Worm (Caenorhabditis elegans) whole organism, L1 larva: ENCODE data around the gene rabn-5.

Source experiments
- ces-1 ChIP-seq: fragments of 150-350 bp; optimal IDR thresholded peaks from 2 replicates; lab custom pipeline; 2014; ENCODE audit warnings: missing biosample characterization, missing genetic modification reagents, missing genetic modification characterization
- hlh-17 ChIP-seq: fragments of 200-800 bp; sonication (Bioruptor generic); optimal IDR thresholded peaks from 2 replicates; lab custom pipeline; 2018; ENCODE audit warnings: missing genetic modification characterization, mild to moderate bottlenecking, missing compliant biosample characterization, moderate library complexity, borderline replicate concordance
- mep-1 ChIP-seq: fragments of 150-350 bp; optimal IDR thresholded peaks from 2 replicates; lab custom pipeline; 2014; ENCODE audit warnings: missing biosample characterization, missing genetic modification characterization
- nhr-77 ChIP-seq: fragments of 150-350 bp; optimal IDR thresholded peaks from 2 replicates; lab custom pipeline; 2014; ENCODE audit warnings: missing biosample characterization, missing genetic modification characterization
- sox-4 ChIP-seq: sonication (generic microtip); optimal IDR thresholded peaks from 2 replicates; lab custom pipeline; 2016; ENCODE audit warnings: missing genetic modification characterization, missing compliant biosample characterization
- sptf-1 ChIP-seq: fragments of 150-350 bp; optimal IDR thresholded peaks from 2 replicates; lab custom pipeline; 2014; ENCODE audit warnings: missing biosample characterization, missing genetic modification characterization

ce11 chrIII:5874263-5874662 lies 9.9 kb downstream of the rabn-5 start:
- TF ChIP-seq hlh-17 (no peak), sox-4 (tag; lab: Kevin White, UChicago) (no peak), ces-1 (GFP tag; lab: Kevin White, UChicago) (no peak), nhr-77 (no peak), sptf-1 (tag; lab: Kevin White, UChicago) (no peak), mep-1 (tag; lab: Kevin White, UChicago) (no peak)
